Worm (Caenorhabditis elegans): ENCODE results near the gene fipr-21.

Gene fipr-21

DNA sequence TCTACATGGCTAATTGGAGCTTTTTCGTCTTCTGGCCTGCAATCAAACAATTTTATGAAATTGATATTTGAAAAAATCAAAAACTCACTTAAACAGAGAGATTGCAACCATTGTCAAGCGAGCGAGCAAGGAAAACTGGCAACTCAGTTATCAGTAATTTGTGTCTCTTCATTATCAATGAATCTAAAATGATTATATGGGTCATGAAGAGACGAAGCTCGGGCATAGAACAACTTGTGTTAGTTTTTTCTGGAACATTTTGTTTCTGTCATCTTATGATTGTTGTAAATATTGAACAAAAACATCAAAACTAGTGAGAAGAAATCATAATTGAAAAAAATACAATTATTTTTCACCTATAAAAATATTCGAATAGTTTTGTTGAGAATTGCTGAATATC is 36.7 kb downstream of the fipr-21 start, which contains the start of gene R07E3.1:
Gene R07E3.1 (minus strand): TSS at position 176 of the 400 bp plus-strand sequence.
- peak; percentile 73 for TF ChIP-seq elt-2 (tag; optimal IDR thresholded peaks at IDR 0.05)
- TF ChIP-seq aly-2 (tag; optimal IDR thresholded peaks at IDR 0.05), result no peak
- TF ChIP-seq tlp-1 (tag; optimal IDR thresholded peaks at IDR 0.05), result no peak
- TF ChIP-seq fos-1 (tag; optimal IDR thresholded peaks at IDR 0.05), result no peak

DNA sequence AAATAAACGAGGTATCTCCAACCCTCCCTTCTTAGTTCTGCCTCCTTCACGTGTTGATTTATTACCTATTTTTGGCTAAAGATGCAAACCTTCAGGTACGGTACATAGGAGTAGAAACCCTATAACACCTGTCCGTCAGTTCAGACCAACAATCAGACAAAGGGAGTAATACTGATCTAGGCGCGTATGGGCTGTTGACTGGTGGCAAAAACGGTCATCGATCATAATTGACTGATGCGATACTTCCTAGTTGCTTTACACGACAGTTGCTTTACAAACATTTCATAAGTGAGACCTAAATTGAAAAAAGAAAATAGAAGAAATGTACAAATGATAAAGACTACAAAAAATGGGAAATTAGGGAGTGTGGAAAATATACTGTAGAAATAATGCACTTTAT is 45.8 kb downstream of the fipr-21 start:
- peak; percentile 28 for TF ChIP-seq irx-1 (tag; optimal IDR thresholded peaks at IDR 0.05)
- no peak for TF ChIP-seq fos-1 (tag; optimal IDR thresholded peaks at IDR 0.05)
- TF ChIP-seq elt-3 (tag; optimal IDR thresholded peaks at IDR 0.05), result peak in 2 of 6 experiments; percentile 35 to 42
- TF ChIP-seq pqm-1 (tag; optimal IDR thresholded peaks at IDR 0.05), result no peak
- TF ChIP-seq ceh-8 (GFP tag; optimal IDR thresholded peaks at IDR 0.05), result no peak
- TF ChIP-seq blmp-1 (tag; optimal IDR thresholded peaks at IDR 0.05), result peak; percentile 56
- no peak for TF ChIP-seq nhr-28 (tag; optimal IDR thresholded peaks at IDR 0.05)
- no peak for TF ChIP-seq ces-1 (GFP tag; optimal IDR thresholded peaks at IDR 0.05)
- peak; percentile 97 for TF ChIP-seq nhr-85 (tag)
- TF ChIP-seq xbp-1 (tag; optimal IDR thresholded peaks at IDR 0.05), result no peak
- TF ChIP-seq F16B12.6 (tag; optimal IDR thresholded peaks at IDR 0.05), result no peak
- no peak for TF ChIP-seq unc-62 (GFP tag; optimal IDR thresholded peaks at IDR 0.05)
- no peak for TF ChIP-seq nhr-12 (tag; optimal IDR thresholded peaks at IDR 0.05)
- no peak for TF ChIP-seq snpc-4 (tag; optimal IDR thresholded peaks at IDR 0.05)
- TF ChIP-seq lin-35 (GFP tag; optimal IDR thresholded peaks at IDR 0.05), result peak in 1 of 2 experiments; percentile 3
- no peak for TF ChIP-seq unc-98 (GFP tag; IDR thresholded peaks at IDR 0.05)
- no peak for TF ChIP-seq ceh-90 (tag; optimal IDR thresholded peaks at IDR 0.05)
- no peak for TF ChIP-seq lin-39 (tag; optimal IDR thresholded peaks at IDR 0.05)
- no peak for TF ChIP-seq nhr-77 (tag; optimal IDR thresholded peaks at IDR 0.05)
- TF ChIP-seq Y116A8C.19 (tag; optimal IDR thresholded peaks at IDR 0.05; ENCODE audit: borderline replicate concordance), result no peak
- TF ChIP-seq mab-9 (GFP tag; IDR thresholded peaks at IDR 0.05), result no peak
- no peak for TF ChIP-seq nhr-19 (GFP tag; conservative IDR thresholded peaks at IDR 0.05)
- no peak for TF ChIP-seq egl-27 (tag; optimal IDR thresholded peaks at IDR 0.05)
- TF ChIP-seq lsy-2 (tag; optimal IDR thresholded peaks at IDR 0.05), result no peak
- no peak for TF ChIP-seq C04F5.9 (tag; optimal IDR thresholded peaks at IDR 0.05)
- TF ChIP-seq ceh-88 (GFP tag; IDR thresholded peaks at IDR 0.05), result no peak
- peak; percentile 23 for TF ChIP-seq snu-23 (GFP tag; optimal IDR thresholded peaks at IDR 0.05)
- peak; percentile 9 for TF ChIP-seq mep-1 (tag; optimal IDR thresholded peaks at IDR 0.05)
- TF ChIP-seq nhr-76 (tag; optimal IDR thresholded peaks at IDR 0.05), result no peak
- no peak for TF ChIP-seq ztf-11 (tag; optimal IDR thresholded peaks at IDR 0.05)
- TF ChIP-seq C34B4.2 (tag; optimal IDR thresholded peaks at IDR 0.05), result no peak
- TF ChIP-seq fkh-4 (tag; optimal IDR thresholded peaks at IDR 0.05; ENCODE audit: borderline replicate concordance), result no peak
- TF ChIP-seq grh-1 (GFP tag; IDR thresholded peaks at IDR 0.05), result no peak
- no peak for TF ChIP-seq elt-2 (tag; optimal IDR thresholded peaks at IDR 0.05)
- no peak for TF ChIP-seq nhr-90 (tag; optimal IDR thresholded peaks at IDR 0.05; ENCODE audit: poor library complexity)
- TF ChIP-seq nhr-237 (tag; optimal IDR thresholded peaks at IDR 0.05), result no peak
- peak; percentile 18 for TF ChIP-seq lin-14 (GFP tag; optimal IDR thresholded peaks at IDR 0.05)
- TF ChIP-seq tlp-1 (tag; optimal IDR thresholded peaks at IDR 0.05), result no peak
- TF ChIP-seq hlh-17 (GFP tag; optimal IDR thresholded peaks at IDR 0.05; ENCODE audit: borderline replicate concordance), result no peak
- TF ChIP-seq nhr-20 (tag; optimal IDR thresholded peaks at IDR 0.05), result peak; percentile 18
- no peak for TF ChIP-seq tbx-2 (tag; optimal IDR thresholded peaks at IDR 0.05)
- TF ChIP-seq isw-1 (GFP tag; IDR thresholded peaks at IDR 0.05), result no peak
- no peak for TF ChIP-seq alr-1 (tag; optimal IDR thresholded peaks at IDR 0.05; ENCODE audit: borderline replicate concordance)
